Fruit fly (Drosophila melanogaster) whole organism, wandering third instar larva: ENCODE data around the gene RpS10a.

ENCODE experiments used
- Myc ChIP-seq: fragments of >200 bp; optimal IDR thresholded peaks from 2 replicates; lab custom pipeline; 2017
- Rel ChIP-seq, 2 experiments: fragments of 200-800 bp; sonication (Bioruptor generic) in 1 of 2; optimal IDR thresholded peaks; 2 replicates in 1 of 2; 3 replicates in 1 of 2; lab custom pipeline; 2016 to 2019; ENCODE audit warnings: mild to moderate bottlenecking in 2 of 2, missing biosample characterization in 2 of 2, missing genetic modification characterization in 2 of 2, moderate library complexity in 1 of 2
- dmrt93B ChIP-seq: fragments of 200-800 bp; sonication (Bioruptor generic); optimal IDR thresholded peaks from 2 replicates; lab custom pipeline; 2018; ENCODE audit warnings: missing biosample characterization, mild to moderate bottlenecking, missing genetic modification characterization
- h ChIP-seq: fragments of 200-800 bp; sonication (Bioruptor generic); optimal IDR thresholded peaks from 3 replicates; lab custom pipeline; 2016; ENCODE audit warnings: missing biosample characterization, mild to moderate bottlenecking, missing genetic modification characterization
- pan ChIP-seq: fragments of >200 bp; optimal IDR thresholded peaks from 2 replicates; lab custom pipeline; 2017
- psq ChIP-seq: fragments of 200-800 bp; sonication (Bioruptor generic); optimal IDR thresholded peaks from 3 replicates; lab custom pipeline; 2017; ENCODE audit warnings: missing biosample characterization, mild to moderate bottlenecking, missing genetic modification characterization, moderate library complexity
- rgr ChIP-seq: fragments of 200-800 bp; sonication (Bioruptor generic); optimal IDR thresholded peaks from 3 replicates; lab custom pipeline; 2016; ENCODE audit warnings: missing biosample characterization, mild to moderate bottlenecking, missing genetic modification characterization

The RpS10a gene

dm6 chr3R:27699540-27700228, 47.1 kb downstream of the RpS10a start, which contains the start of gene ALiX:
Gene ALiX (minus strand): TSS chr3R:27700110.
- peak; percentile 70 for TF ChIP-seq psq
- no peak for TF ChIP-seq rgr (GFP tag; lab: Kevin White, UChicago)
- no peak for TF ChIP-seq Rel (GFP tag; optimal IDR thresholded peaks at IDR 0.05; lab: Kevin White, UChicago)
- TF ChIP-seq Rel (tag; optimal IDR thresholded peaks at IDR 0.05; lab: Kevin White, UChicago), result peak; percentile 73

dm6 chr3R:27700229-27700573, 47.6 kb downstream of the RpS10a start, which contains the start of gene btz:
Gene btz (plus strand): TSS chr3R:27700361.
- TF ChIP-seq Myc (lab: Kevin White, UChicago) (peak; percentile 29), psq (peak; percentile 44), dmrt93B (GFP tag; lab: Kevin White, UChicago) (no peak), h (peak; percentile 9), pan (no peak)
